Worm (Caenorhabditis elegans): ENCODE data around the gene str-198.

The str-198 gene

DNA sequence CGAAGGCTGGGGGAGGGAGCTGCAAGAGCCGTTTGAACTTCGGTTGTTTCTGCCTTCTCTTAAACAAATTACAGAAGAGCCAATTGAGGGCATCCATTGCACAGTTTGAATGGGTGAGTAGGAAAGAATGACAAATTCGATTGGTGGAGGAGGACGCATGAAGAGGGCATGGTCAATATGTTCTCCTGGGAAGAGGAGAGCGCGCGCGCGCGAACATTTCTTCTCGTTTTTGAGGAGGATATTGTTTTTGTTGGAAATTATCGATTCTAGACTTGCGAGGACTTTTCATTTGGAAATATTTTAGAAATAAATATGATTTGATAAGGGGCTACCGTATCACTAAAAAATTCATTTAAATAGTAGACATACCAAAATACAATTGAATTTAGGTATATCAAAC is 16.0 kb upstream of the str-198 start, which contains the start of gene T10C6.7 (continued):
- TF ChIP-seq nhr-27 (tag; optimal IDR thresholded peaks at IDR 0.05) (no peak), efl-1 (GFP tag; optimal IDR thresholded peaks at IDR 0.05) (peak; percentile 34), D2030.7 (GFP tag; IDR thresholded peaks at IDR 0.05) (peak; percentile 18; the same call in 1 of the 2 replicates), hsf-1 (GFP tag; IDR thresholded peaks at IDR 0.05) (no peak), aptf-2 (GFP tag; conservative IDR thresholded peaks at IDR 0.05) (peak; percentile 100), ama-1 (optimal IDR thresholded peaks at IDR 0.05) (no peak), ama-1 (GFP tag; optimal IDR thresholded peaks at IDR 0.05) (no peak), ztf-6 (GFP tag; IDR thresholded peaks at IDR 0.05) (no peak)

DNA sequence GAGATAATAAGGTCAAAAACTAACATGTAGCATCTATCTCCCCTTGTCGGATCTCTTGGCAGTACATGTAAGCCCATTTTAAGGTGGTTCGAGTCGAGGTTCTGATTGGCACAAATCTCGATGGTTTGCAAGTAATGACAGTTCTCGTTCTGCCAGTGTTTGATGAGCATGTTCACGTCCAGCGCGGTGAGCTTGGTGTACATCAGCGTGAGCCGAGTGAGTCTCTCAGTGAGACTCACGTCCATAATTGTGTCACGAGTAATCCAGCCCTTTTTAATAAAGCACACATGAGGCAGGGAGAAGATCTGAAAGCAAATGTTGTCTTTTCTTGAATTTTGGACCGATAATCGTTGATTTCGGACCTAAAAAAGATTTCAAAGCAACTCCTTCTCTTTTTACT is 14.8 kb upstream of the str-198 start, which contains the start of gene T10C6.16:
T10C6.16 (minus strand) TSS at position 245 of the 400 bp plus-strand sequence.
- TF ChIP-seq aptf-3 (GFP tag; IDR thresholded peaks at IDR 0.05) (no peak), F22D6.2 (tag; optimal IDR thresholded peaks at IDR 0.05) (no peak), nhr-80 (tag; optimal IDR thresholded peaks at IDR 0.05) (no peak), ceh-27 (GFP tag; optimal IDR thresholded peaks at IDR 0.05) (no peak), ama-1 (optimal IDR thresholded peaks at IDR 0.05) (no peak), ama-1 (GFP tag; optimal IDR thresholded peaks at IDR 0.05) (no peak), nfyb-1 (GFP tag; IDR thresholded peaks at IDR 0.05) (no peak), ceh-40 (GFP tag; IDR thresholded peaks at IDR 0.05) (no peak), F57A8.1 (GFP tag; optimal IDR thresholded peaks at IDR 0.05) (no peak)

DNA sequence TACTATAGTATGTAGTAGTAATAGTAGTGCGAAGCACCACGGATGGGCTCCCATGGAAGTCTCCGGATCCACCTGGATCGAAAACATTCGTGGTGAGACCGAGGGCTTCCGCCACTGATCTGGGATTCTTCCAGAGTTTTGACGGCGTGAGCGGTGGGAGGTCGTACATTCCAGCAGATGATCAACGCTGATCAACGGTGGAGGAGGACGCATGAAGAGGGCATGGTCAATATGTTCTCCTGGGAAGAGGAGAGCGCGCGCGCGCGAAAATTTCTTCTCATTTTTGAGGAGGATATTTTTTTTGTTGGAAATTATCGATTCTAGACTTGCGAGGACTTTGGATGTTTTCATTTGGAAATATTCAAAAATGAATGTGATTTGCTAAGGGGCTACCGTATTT is 14.1 kb upstream of the str-198 start:
- TF ChIP-seq aptf-3 (GFP tag; IDR thresholded peaks at IDR 0.05) (peak; percentile 97), zfh-2 (GFP tag; conservative IDR thresholded peaks at IDR 0.05) (0 out of 2 replicates have a peak, but pooled peaks have one; percentile 39), aptf-2 (GFP tag; conservative IDR thresholded peaks at IDR 0.05) (peak; percentile 99), athp-1 (tag; optimal IDR thresholded peaks at IDR 0.05) (no peak), ztf-6 (GFP tag; IDR thresholded peaks at IDR 0.05) (no peak), madf-6 (GFP tag; IDR thresholded peaks at IDR 0.05) (peak; percentile 86), snpc-1.1 (tag; optimal IDR thresholded peaks at IDR 0.05; ENCODE audit: insufficient read depth) (no peak), madf-8 (GFP tag; conservative IDR thresholded peaks at IDR 0.05) (peak; percentile 56; the same call in 1 of the 2 replicates), hrde-1 (tag; optimal IDR thresholded peaks at IDR 0.05; ENCODE audit: borderline replicate concordance) (no peak), unc-130 (GFP tag; optimal IDR thresholded peaks at IDR 0.05) (no peak)

DNA sequence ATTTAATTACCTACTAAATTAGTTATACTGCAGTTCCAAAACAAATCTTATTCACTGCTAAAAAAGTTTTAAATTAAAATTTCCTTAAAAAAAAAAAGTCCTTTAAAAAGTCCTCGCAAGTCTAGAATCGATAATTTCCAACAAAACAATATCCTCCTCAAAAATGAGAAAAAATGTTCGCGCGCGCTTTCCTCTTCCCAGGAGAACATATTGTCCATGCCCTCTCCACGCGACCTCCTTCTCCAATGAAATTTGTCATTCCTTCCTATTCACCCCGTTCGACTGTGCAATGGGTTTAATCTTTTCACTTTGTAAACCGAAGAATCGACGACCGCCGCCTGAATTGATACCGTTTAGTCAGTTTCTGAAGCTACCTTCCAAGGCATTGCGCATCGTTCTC is 11.4 kb upstream of the str-198 start, which contains the start of gene T10C6.10:
T10C6.10 (plus strand) TSS at position 248 of the 400 bp plus-strand sequence.
- TF ChIP-seq attf-5 (GFP tag; optimal IDR thresholded peaks at IDR 0.05): no peak
- no peak for TF ChIP-seq lin-40 (tag; optimal IDR thresholded peaks at IDR 0.05)
- TF ChIP-seq aptf-3 (GFP tag; IDR thresholded peaks at IDR 0.05): 0 out of 2 replicates have a peak, but pooled peaks have one; percentile 65
- TF ChIP-seq attf-3 (GFP tag; conservative IDR thresholded peaks at IDR 0.05): no peak
- peak; percentile 97 for TF ChIP-seq aptf-2 (GFP tag; conservative IDR thresholded peaks at IDR 0.05)
- TF ChIP-seq F52B5.7 (tag; optimal IDR thresholded peaks at IDR 0.05): no peak
- no peak for TF ChIP-seq xnd-1 (tag; optimal IDR thresholded peaks at IDR 0.05)
- TF ChIP-seq madf-6 (GFP tag; IDR thresholded peaks at IDR 0.05): 0 out of 2 replicates have a peak, but pooled peaks have one; percentile 15
- TF ChIP-seq F57C9.4 (tag; optimal IDR thresholded peaks at IDR 0.05): no peak
- TF ChIP-seq ztf-3 (GFP tag; optimal IDR thresholded peaks at IDR 0.05): no peak

DNA sequence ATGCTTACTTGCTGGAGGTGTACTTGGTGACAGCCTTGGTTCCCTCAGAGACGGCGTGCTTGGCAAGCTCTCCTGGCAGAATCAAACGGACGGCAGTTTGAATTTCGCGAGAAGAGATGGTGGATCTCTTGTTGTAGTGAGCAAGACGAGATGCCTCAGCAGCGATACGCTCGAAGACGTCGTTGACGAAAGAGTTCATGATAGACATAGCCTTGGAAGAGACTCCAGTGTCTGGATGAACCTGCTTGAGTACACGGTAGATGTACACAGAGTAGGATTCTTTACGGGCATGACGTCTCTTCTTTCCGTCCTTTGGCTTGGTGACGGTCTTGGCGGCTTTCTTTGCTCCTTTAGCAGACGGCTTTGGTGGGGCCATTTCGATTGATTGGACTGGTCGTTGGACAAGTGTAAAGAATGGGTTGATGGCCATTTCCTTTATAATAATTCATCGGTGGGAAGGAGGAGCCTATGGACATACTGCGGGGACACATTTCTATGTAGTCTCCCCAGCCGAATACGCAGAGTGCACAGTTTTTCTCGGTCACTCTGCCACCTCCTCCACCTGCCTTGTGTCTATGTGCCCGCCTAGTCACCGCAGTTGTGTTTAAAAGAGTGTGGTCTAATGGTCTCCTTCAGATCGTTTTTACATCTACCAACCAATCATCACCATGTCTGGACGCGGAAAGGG is 7.3 kb upstream of the str-198 start, which contains the start of the genes his-4 and his-3:
his-4 (minus strand) TSS at position 376 of the 688 bp plus-strand sequence.
his-3 (plus strand) TSS at position 669 of the 688 bp plus-strand sequence.
- 0 out of 2 replicates have a peak, but pooled peaks have one; percentile 13 for TF ChIP-seq mcd-1 (GFP tag; IDR thresholded peaks at IDR 0.05)
- 0 out of 2 replicates have a peak, but pooled peaks have one; percentile 15 for TF ChIP-seq hsf-1 (GFP tag; IDR thresholded peaks at IDR 0.05)
- peak; percentile 10; the same call in 1 of the 2 replicates for TF ChIP-seq hmg-1.2 (GFP tag; IDR thresholded peaks at IDR 0.05)
- 0 out of 2 replicates have a peak, but pooled peaks have one; percentile 15 for TF ChIP-seq dox-1 (GFP tag; IDR thresholded peaks at IDR 0.05)
- peak; percentile 88; the same call in 1 of the 2 replicates for TF ChIP-seq F39B2.1 (GFP tag; IDR thresholded peaks at IDR 0.05)
- peak; percentile 17 for TF ChIP-seq nhr-80 (tag; optimal IDR thresholded peaks at IDR 0.05)
- peak; percentile 31 for TF ChIP-seq pbrm-1 (GFP tag; IDR thresholded peaks at IDR 0.05)

All from whole organism, young adult.